Fruit fly (Drosophila melanogaster) whole organism, embryonic: ENCODE measurements around the gene CG34398.

Experiments used
- Antp ChIP-seq: fragments of 200-800 bp; sonication (Bioruptor generic); optimal IDR thresholded peaks from 3 replicates; lab custom pipeline; 2016; ENCODE audit warnings: missing biosample characterization, missing genetic modification characterization
- CG10366 ChIP-seq: fragments of 200-800 bp; sonication (Bioruptor generic); IDR thresholded peaks from 2 replicates; pipeline ENCODE4 v1.3.6; 2022; ENCODE audit warnings: missing biosample characterization, missing genetic modification characterization
- CG10431 ChIP-seq: fragments of 200-800 bp; sonication (Bioruptor generic); optimal IDR thresholded peaks from 3 replicates; lab custom pipeline; 2018; ENCODE audit warnings: missing biosample characterization, mild to moderate bottlenecking, missing genetic modification characterization
- CG10565 ChIP-seq: fragments of 200-800 bp; sonication (Bioruptor generic); optimal IDR thresholded peaks from 3 replicates; lab custom pipeline; 2016; ENCODE audit warnings: missing biosample characterization, mild to moderate bottlenecking, missing genetic modification characterization
- CG11247 ChIP-seq: fragments of 200-800 bp; sonication (Bioruptor generic); IDR thresholded peaks from 2 replicates; pipeline ENCODE4 v1.3.6; 2022; ENCODE audit warnings: missing biosample characterization, missing genetic modification characterization
- CG12744 ChIP-seq: fragments of 200-800 bp; sonication (Bioruptor generic); optimal IDR thresholded peaks from 2 replicates; lab custom pipeline; 2016; ENCODE audit warnings: missing biosample characterization, missing genetic modification characterization
- CG15479 ChIP-seq: fragments of 200-800 bp; sonication (Bioruptor generic); optimal IDR thresholded peaks from 3 replicates; lab custom pipeline; 2019; ENCODE audit warnings: missing biosample characterization, mild to moderate bottlenecking, missing genetic modification characterization, moderate library complexity
- CG15696 ChIP-seq: fragments of 200-800 bp; sonication (Bioruptor generic); optimal IDR thresholded peaks from 2 replicates; lab custom pipeline; 2019; ENCODE audit warnings: missing biosample characterization, mild to moderate bottlenecking, missing genetic modification characterization, moderate library complexity
- CG16779 ChIP-seq: fragments of 200-800 bp; sonication (Bioruptor generic); IDR thresholded peaks from 2 replicates; pipeline ENCODE4 v1.3.6; 2022; ENCODE audit warnings: missing biosample characterization, missing genetic modification characterization
- CG17328 ChIP-seq: fragments of 200-800 bp; sonication (Bioruptor generic); IDR thresholded peaks from 2 replicates; pipeline ENCODE4 v1.3.6; 2022; ENCODE audit warnings: missing biosample characterization, missing genetic modification characterization
- CG2202 ChIP-seq: fragments of 200-800 bp; sonication (Bioruptor generic); optimal IDR thresholded peaks from 2 replicates; lab custom pipeline; 2018; ENCODE audit warnings: missing biosample characterization, mild to moderate bottlenecking, missing genetic modification characterization
- CG31224 ChIP-seq: fragments of 200-800 bp; sonication (Bioruptor generic); IDR thresholded peaks from 2 replicates; pipeline ENCODE4 v1.3.6; 2022; ENCODE audit warnings: missing biosample characterization, missing genetic modification characterization
- CG34224 ChIP-seq: fragments of 200-800 bp; sonication (Bioruptor generic); IDR thresholded peaks from 3 replicates; pipeline ENCODE4 v1.3.6; 2022; ENCODE audit warnings: missing biosample characterization, missing genetic modification characterization; ENCODE audit not compliant: partially characterized antibody
- CG4282 ChIP-seq: fragments of 200-800 bp; sonication (Bioruptor generic); optimal IDR thresholded peaks from 2 replicates; lab custom pipeline; 2016; ENCODE audit warnings: missing biosample characterization, missing genetic modification characterization
- CG7372 ChIP-seq: fragments of 200-800 bp; sonication (Bioruptor generic); IDR thresholded peaks from 2 replicates; pipeline ENCODE4 v1.3.6; 2022; ENCODE audit warnings: missing biosample characterization, missing genetic modification characterization
- CG7963 ChIP-seq: fragments of 200-800 bp; sonication (Bioruptor generic); IDR thresholded peaks from 3 replicates; pipeline ENCODE4 v1.3.6; 2022; ENCODE audit warnings: missing biosample characterization, missing genetic modification characterization; ENCODE audit not compliant: partially characterized antibody
- CG8478 ChIP-seq: fragments of >200 bp; optimal IDR thresholded peaks from 2 replicates; lab custom pipeline; 2018
- CG8924 ChIP-seq: fragments of 200-800 bp; optimal IDR thresholded peaks from 3 replicates; lab custom pipeline; 2019; ENCODE audit warnings: missing biosample characterization, mild to moderate bottlenecking, missing genetic modification characterization, moderate library complexity
- CHES-1-like ChIP-seq: fragments of 200-800 bp; sonication (Bioruptor generic); optimal IDR thresholded peaks from 2 replicates; lab custom pipeline; 2016; ENCODE audit warnings: missing biosample characterization, missing genetic modification characterization
- CTCF ChIP-seq: fragments of 200-800 bp; sonication (Bioruptor generic); optimal IDR thresholded peaks from 2 replicates; lab custom pipeline; 2017; ENCODE audit warnings: missing biosample characterization, mild to moderate bottlenecking, missing genetic modification characterization, moderate library complexity
- Fer3 ChIP-seq: fragments of 200-800 bp; sonication (Bioruptor generic); optimal IDR thresholded peaks from 2 replicates; lab custom pipeline; 2018; ENCODE audit warnings: missing biosample characterization, mild to moderate bottlenecking, missing genetic modification characterization, moderate library complexity
- Gug ChIP-seq: fragments of 200-800 bp; sonication (Bioruptor generic); IDR thresholded peaks from 4 replicates; pipeline ENCODE4 v1.3.6; 2022; ENCODE audit warnings: missing biosample characterization, missing genetic modification characterization
- HHEX ChIP-seq: fragments of 200-800 bp; sonication (Bioruptor generic); optimal IDR thresholded peaks from 3 replicates; lab custom pipeline; 2017; ENCODE audit warnings: missing biosample characterization, mild to moderate bottlenecking, missing genetic modification characterization, missing genetic modification reagents
- HLH4C ChIP-seq: fragments of 200-800 bp; sonication (Bioruptor generic); IDR thresholded peaks from 3 replicates; pipeline ENCODE4 v1.3.6; 2022; ENCODE audit warnings: missing biosample characterization, missing genetic modification characterization; ENCODE audit not compliant: partially characterized antibody
- Hr3 ChIP-seq: fragments of 200-800 bp; sonication (Bioruptor generic); optimal IDR thresholded peaks from 3 replicates; lab custom pipeline; 2016; ENCODE audit warnings: missing biosample characterization, missing genetic modification characterization
- Myb ChIP-seq: fragments of 200-800 bp; sonication (Bioruptor generic); optimal IDR thresholded peaks from 2 replicates; lab custom pipeline; 2016; ENCODE audit warnings: missing biosample characterization, missing genetic modification characterization
- NC2β ChIP-seq: fragments of 200-800 bp; sonication (Bioruptor generic); optimal IDR thresholded peaks from 2 replicates; lab custom pipeline; 2016; ENCODE audit warnings: missing biosample characterization, missing genetic modification characterization
- NK7.1 ChIP-seq: fragments of 200-800 bp; sonication (Bioruptor generic); optimal IDR thresholded peaks from 3 replicates; lab custom pipeline; 2016; ENCODE audit warnings: missing biosample characterization, missing genetic modification characterization
- Sin3A ChIP-seq: fragments of >200 bp; optimal IDR thresholded peaks from 2 replicates; lab custom pipeline; 2018
- Sry-δ ChIP-seq: fragments of 200-800 bp; sonication (Bioruptor generic); optimal IDR thresholded peaks from 2 replicates; lab custom pipeline; 2016; ENCODE audit warnings: missing biosample characterization, missing genetic modification characterization
- TFAM ChIP-seq: fragments of 200-800 bp; sonication (Bioruptor generic); optimal IDR thresholded peaks from 2 replicates; lab custom pipeline; 2017; ENCODE audit warnings: missing biosample characterization, missing genetic modification characterization, inconsistent platforms
- Trl ChIP-seq, 3 experiments: fragments of >200 bp in 2 of 3; fragments of 200-800 bp in 1 of 3; sonication (Bioruptor generic) in 1 of 3; optimal IDR thresholded peaks; 2 replicates in 1 of 3; 3 replicates in 2 of 3; lab custom pipeline; 2016 to 2017; ENCODE audit warnings: missing biosample characterization in 1 of 3, missing genetic modification characterization in 1 of 3
- amos ChIP-seq: fragments of 200-800 bp; sonication (Bioruptor generic); IDR thresholded peaks from 2 replicates; pipeline ENCODE4 v1.3.6; 2022; ENCODE audit warnings: missing biosample characterization, missing genetic modification characterization; ENCODE audit not compliant: partially characterized antibody
- cad ChIP-seq: fragments of >200 bp; optimal IDR thresholded peaks from 2 replicates; lab custom pipeline; 2017; ENCODE audit warnings: missing biosample characterization, missing genetic modification characterization
- chif ChIP-seq, 2 experiments: fragments of 200-800 bp; sonication (Bioruptor generic); optimal IDR thresholded peaks; 3 replicates each; lab custom pipeline; 2016; ENCODE audit warnings: missing biosample characterization in 2 of 2, missing genetic modification characterization in 2 of 2
- chn ChIP-seq: fragments of 200-800 bp; sonication (Bioruptor generic); optimal IDR thresholded peaks from 2 replicates; lab custom pipeline; 2016; ENCODE audit warnings: missing biosample characterization, missing genetic modification characterization
- cwo ChIP-seq: fragments of 200-800 bp; sonication (Bioruptor generic); optimal IDR thresholded peaks from 3 replicates; lab custom pipeline; 2017; ENCODE audit warnings: missing biosample characterization, missing genetic modification characterization, mild to moderate bottlenecking, moderate library complexity, missing genetic modification reagents
- dan ChIP-seq: fragments of 200-800 bp; sonication (Bioruptor generic); IDR thresholded peaks from 2 replicates; pipeline ENCODE4 v1.3.6; 2022; ENCODE audit warnings: missing biosample characterization, missing genetic modification characterization
- dpn ChIP-seq, 2 experiments: fragments of 200-800 bp; sonication (Bioruptor generic); optimal IDR thresholded peaks; 3 replicates each; lab custom pipeline; 2016; ENCODE audit warnings: missing biosample characterization in 2 of 2, missing genetic modification characterization in 2 of 2
- gsb-n ChIP-seq: fragments of 200-800 bp; sonication (Bioruptor generic); optimal IDR thresholded peaks from 3 replicates; lab custom pipeline; 2018; ENCODE audit warnings: missing biosample characterization, mild to moderate bottlenecking, missing genetic modification characterization
- knrl ChIP-seq: fragments of 200-800 bp; sonication (Bioruptor generic); IDR thresholded peaks from 3 replicates; pipeline ENCODE4 v1.3.6; 2022; ENCODE audit warnings: missing biosample characterization, missing genetic modification characterization; ENCODE audit not compliant: partially characterized antibody
- luna ChIP-seq: fragments of 200-800 bp; sonication (Bioruptor generic); optimal IDR thresholded peaks from 2 replicates; lab custom pipeline; 2016; ENCODE audit warnings: missing biosample characterization, missing genetic modification characterization
- nerfin-1 ChIP-seq: fragments of 200-800 bp; sonication (Bioruptor generic); optimal IDR thresholded peaks from 3 replicates; lab custom pipeline; 2019; ENCODE audit warnings: missing biosample characterization, mild to moderate bottlenecking, missing genetic modification characterization, moderate library complexity
- onecut ChIP-seq: fragments of 200-800 bp; sonication (Bioruptor generic); IDR thresholded peaks from 2 replicates; pipeline ENCODE4 v1.3.6; 2022; ENCODE audit warnings: missing biosample characterization, missing genetic modification characterization
- pb ChIP-seq: fragments of 200-800 bp; sonication (Bioruptor generic); optimal IDR thresholded peaks from 3 replicates; lab custom pipeline; 2016; ENCODE audit warnings: missing biosample characterization, missing genetic modification characterization
- ranshi ChIP-seq: fragments of 200-800 bp; sonication (Bioruptor generic); IDR thresholded peaks from 2 replicates; pipeline ENCODE4 v1.3.6; 2022; ENCODE audit warnings: missing biosample characterization, missing genetic modification characterization
- slou ChIP-seq: fragments of 200-800 bp; sonication (Bioruptor generic); optimal IDR thresholded peaks from 3 replicates; lab custom pipeline; 2016; ENCODE audit warnings: missing biosample characterization, missing genetic modification characterization
- sr ChIP-seq: fragments of 200-800 bp; sonication (Bioruptor generic); IDR thresholded peaks from 3 replicates; pipeline ENCODE4 v1.3.6; 2022; ENCODE audit warnings: missing biosample characterization, missing genetic modification characterization
- tin ChIP-seq: fragments of 200-800 bp; sonication (Bioruptor generic); optimal IDR thresholded peaks from 3 replicates; lab custom pipeline; 2016; ENCODE audit warnings: missing biosample characterization, missing genetic modification characterization
- tll ChIP-seq, 2 experiments: fragments of 200-800 bp in 1 of 2; fragments of >200 bp in 1 of 2; sonication (Bioruptor generic) in 1 of 2; optimal IDR thresholded peaks; 2 replicates each; lab custom pipeline; 2017 to 2019; ENCODE audit warnings: missing biosample characterization in 2 of 2, missing genetic modification characterization in 2 of 2, mild to moderate bottlenecking in 1 of 2, moderate library complexity in 1 of 2
- unpg ChIP-seq: fragments of 200-800 bp; sonication (Bioruptor generic); optimal IDR thresholded peaks from 3 replicates; lab custom pipeline; 2018; ENCODE audit warnings: missing biosample characterization, mild to moderate bottlenecking, missing genetic modification characterization, moderate library complexity
- zf30C ChIP-seq: fragments of 200-800 bp; sonication (Bioruptor generic); optimal IDR thresholded peaks from 3 replicates; lab custom pipeline; 2018; ENCODE audit warnings: missing biosample characterization, mild to moderate bottlenecking, missing genetic modification characterization

CG34398 gene

dm6 chr2L:8937003-8937402 lies 38.4 kb downstream of the CG34398 start, which contains the start of gene Tsp29Fb (continued):
- TF ChIP-seq gsb-n (tag; lab: Kevin White, UChicago) (peak; percentile 49), CG8478 (lab: Kevin White, UChicago) (no peak), Sry-δ (GFP tag; lab: Kevin White, UChicago) (peak; percentile 7), CG10431 (GFP tag; lab: Kevin White, UChicago) (no peak), CG17328 (GFP tag; lab: Robert Waterston, UW) (no peak), CG7963 (GFP tag; lab: Robert Waterston, UW) (no peak), HLH4C (no peak), NK7.1 (GFP tag; lab: Kevin White, UChicago) (no peak), CG12744 (GFP tag; lab: Kevin White, UChicago) (peak; percentile 29), Trl (optimal IDR thresholded peaks at IDR 0.05; lab: Kevin White, UChicago) (peak in 1 of 2 experiments; percentile 36), Trl (GFP tag; optimal IDR thresholded peaks at IDR 0.05; lab: Kevin White, UChicago) (peak; percentile 48), chif (GFP tag; optimal IDR thresholded peaks at IDR 0.05; lab: Kevin White, UChicago) (peak; percentile 46 to 47), CG10366 (peak; percentile 65; the same call in 1 of the 2 replicates), cad (GFP tag; lab: Kevin White, UChicago) (no peak), knrl (GFP tag; lab: Robert Waterston, UW) (no peak), TFAM (GFP tag; lab: Kevin White, UChicago) (no peak), slou (no peak), CG15696 (tag; lab: Kevin White, UChicago) (peak; percentile 20), CG2202 (tag; lab: Kevin White, UChicago) (no peak), tll (GFP tag; optimal IDR thresholded peaks at IDR 0.05; lab: Kevin White, UChicago) (no peak), Gug (GFP tag; lab: Robert Waterston, UW) (peak; percentile 38; the same call in 1 of the 4 replicates), CHES-1-like (GFP tag; lab: Kevin White, UChicago) (peak; percentile 54), Hr3 (peak; percentile 61), cwo (GFP tag; lab: Kevin White, UChicago) (peak; percentile 84), chn (GFP tag; lab: Kevin White, UChicago) (peak; percentile 20), pb (GFP tag; lab: Kevin White, UChicago) (no peak), CG10565 (GFP tag; lab: Kevin White, UChicago) (no peak), dan (GFP tag; lab: Robert Waterston, UW) (no peak), CG15479 (GFP tag; lab: Kevin White, UChicago) (no peak), CG11247 (GFP tag; lab: Robert Waterston, UW) (peak; percentile 42; the same call in 1 of the 2 replicates), dpn (GFP tag; optimal IDR thresholded peaks at IDR 0.05; lab: Kevin White, UChicago) (peak; percentile 45 to 65), CG16779 (GFP tag; lab: Robert Waterston, UW) (no peak), CG4282 (GFP tag; lab: Kevin White, UChicago) (no peak), HHEX (peak; percentile 72), sr (GFP tag; lab: Robert Waterston, UW) (no peak; the same call in 2 of the 3 replicates), CG34224 (no peak), ranshi (GFP tag; lab: Robert Waterston, UW) (peak; percentile 64; the same call in 1 of the 2 replicates), amos (GFP tag; lab: Robert Waterston, UW) (no peak), onecut (GFP tag; lab: Robert Waterston, UW) (peak; percentile 31), CG31224 (peak; percentile 57), luna (GFP tag; lab: Kevin White, UChicago) (no peak), nerfin-1 (tag; lab: Kevin White, UChicago) (peak; percentile 68), zf30C (GFP tag; lab: Kevin White, UChicago) (peak; percentile 91), CTCF (GFP tag; lab: Kevin White, UChicago) (no peak), unpg (GFP tag; lab: Kevin White, UChicago) (peak; percentile 79), CG7372 (peak; percentile 66; the same call in 1 of the 2 replicates), CG8924 (peak; percentile 86), NC2β (GFP tag; lab: Kevin White, UChicago) (peak; percentile 45), Antp (GFP tag; lab: Kevin White, UChicago) (peak; percentile 39), Myb (GFP tag; lab: Kevin White, UChicago) (peak; percentile 37), Sin3A (no peak), tin (GFP tag; lab: Kevin White, UChicago) (peak; percentile 44), Fer3 (peak; percentile 86)
